Fruit fly (Drosophila melanogaster) whole organism, embryonic: ENCODE measurements around the gene grass.

Experiments used
- ATbp ChIP-seq: fragments of 200-800 bp; sonication (Bioruptor generic); optimal IDR thresholded peaks from 2 replicates; lab custom pipeline; 2017; ENCODE audit warnings: missing biosample characterization, mild to moderate bottlenecking, missing genetic modification characterization, missing genetic modification reagents
- Bteb2 ChIP-seq: fragments of 200-800 bp; sonication (Bioruptor generic); optimal IDR thresholded peaks from 2 replicates; lab custom pipeline; 2016; ENCODE audit warnings: missing biosample characterization, missing genetic modification characterization
- CG10267 ChIP-seq: fragments of 200-800 bp; sonication (Bioruptor generic); optimal IDR thresholded peaks from 2 replicates; lab custom pipeline; 2018; ENCODE audit warnings: missing biosample characterization, mild to moderate bottlenecking, missing genetic modification characterization, moderate library complexity
- CG10654 ChIP-seq: fragments of 200-800 bp; sonication (Bioruptor generic); optimal IDR thresholded peaks from 2 replicates; lab custom pipeline; 2016; ENCODE audit warnings: missing biosample characterization, missing genetic modification characterization
- CG10979 ChIP-seq: fragments of 200-800 bp; sonication (Bioruptor generic); optimal IDR thresholded peaks from 2 replicates; lab custom pipeline; 2018; ENCODE audit warnings: missing biosample characterization, mild to moderate bottlenecking, missing genetic modification characterization, moderate library complexity
- CG11560 ChIP-seq: fragments of 200-800 bp; sonication (Bioruptor generic); IDR thresholded peaks from 3 replicates; pipeline ENCODE4 v1.3.6; 2022; ENCODE audit warnings: missing biosample characterization, missing genetic modification characterization
- CG13287 ChIP-seq: fragments of 200-800 bp; sonication (Bioruptor generic); IDR thresholded peaks from 2 replicates; pipeline ENCODE4 v1.3.6; 2022; ENCODE audit warnings: missing biosample characterization, missing genetic modification characterization; ENCODE audit not compliant: partially characterized antibody
- CG17385 ChIP-seq: fragments of 200-800 bp; sonication (Bioruptor generic); optimal IDR thresholded peaks from 3 replicates; lab custom pipeline; 2018; ENCODE audit warnings: missing biosample characterization, mild to moderate bottlenecking, missing genetic modification characterization
- CG18476 ChIP-seq: fragments of 200-800 bp; sonication (Bioruptor generic); optimal IDR thresholded peaks from 2 replicates; lab custom pipeline; 2016; ENCODE audit warnings: missing biosample characterization, mild to moderate bottlenecking, missing genetic modification characterization
- CG2129 ChIP-seq: fragments of 200-800 bp; sonication (Bioruptor generic); IDR thresholded peaks from 2 replicates; pipeline ENCODE4 v1.3.6; 2022; ENCODE audit warnings: missing biosample characterization, missing genetic modification characterization; ENCODE audit not compliant: partially characterized antibody
- CG32532 ChIP-seq: fragments of 200-800 bp; sonication (Bioruptor generic); IDR thresholded peaks from 2 replicates; pipeline ENCODE4 v1.3.6; 2022; ENCODE audit warnings: missing biosample characterization, missing genetic modification characterization
- CG34376 ChIP-seq: fragments of 200-800 bp; sonication (Bioruptor generic); optimal IDR thresholded peaks from 2 replicates; lab custom pipeline; 2018; ENCODE audit warnings: missing biosample characterization, mild to moderate bottlenecking, missing genetic modification characterization
- CG5245 ChIP-seq: fragments of 200-800 bp; sonication (Bioruptor generic); optimal IDR thresholded peaks from 3 replicates; lab custom pipeline; 2016; ENCODE audit warnings: missing biosample characterization, missing genetic modification characterization
- CG6683 ChIP-seq: fragments of 200-800 bp; sonication (Bioruptor generic); optimal IDR thresholded peaks from 2 replicates; lab custom pipeline; 2017; ENCODE audit warnings: missing biosample characterization, mild to moderate bottlenecking, missing genetic modification characterization, missing genetic modification reagents
- CG6791 ChIP-seq: fragments of 200-800 bp; sonication (Bioruptor generic); IDR thresholded peaks from 3 replicates; pipeline ENCODE4 v1.3.6; 2022; ENCODE audit warnings: missing biosample characterization, missing genetic modification characterization; ENCODE audit not compliant: partially characterized antibody
- CG7928 ChIP-seq: fragments of 200-800 bp; sonication (Bioruptor generic); optimal IDR thresholded peaks from 2 replicates; lab custom pipeline; 2017; ENCODE audit warnings: missing biosample characterization, mild to moderate bottlenecking, missing genetic modification characterization
- CG9609 ChIP-seq: fragments of 200-800 bp; sonication (Bioruptor generic); optimal IDR thresholded peaks from 3 replicates; lab custom pipeline; 2016; ENCODE audit warnings: missing biosample characterization, missing genetic modification characterization
- CG9797 ChIP-seq: fragments of 200-800 bp; sonication (Bioruptor generic); optimal IDR thresholded peaks from 3 replicates; lab custom pipeline; 2018; ENCODE audit warnings: missing biosample characterization, mild to moderate bottlenecking, missing genetic modification characterization
- CTCF ChIP-seq: fragments of 200-800 bp; sonication (Bioruptor generic); optimal IDR thresholded peaks from 2 replicates; lab custom pipeline; 2017; ENCODE audit warnings: missing biosample characterization, mild to moderate bottlenecking, missing genetic modification characterization, moderate library complexity
- D19B ChIP-seq: fragments of 200-800 bp; sonication (Bioruptor generic); optimal IDR thresholded peaks from 2 replicates; lab custom pipeline; 2017; ENCODE audit warnings: missing biosample characterization, mild to moderate bottlenecking, missing genetic modification characterization
- Ets65A ChIP-seq: fragments of 200-800 bp; sonication (Bioruptor generic); peaks from one replicate; lab custom pipeline; 2016; ENCODE audit warnings: missing biosample characterization, missing genetic modification characterization
- HLH4C ChIP-seq: fragments of 200-800 bp; sonication (Bioruptor generic); IDR thresholded peaks from 3 replicates; pipeline ENCODE4 v1.3.6; 2022; ENCODE audit warnings: missing biosample characterization, missing genetic modification characterization; ENCODE audit not compliant: partially characterized antibody
- Hmr ChIP-seq: fragments of 200-800 bp; sonication (Bioruptor generic); optimal IDR thresholded peaks from 3 replicates; lab custom pipeline; 2017; ENCODE audit warnings: mild to moderate bottlenecking, missing biosample characterization, missing genetic modification reagents, missing genetic modification characterization
- Meics ChIP-seq: fragments of 200-800 bp; sonication (Bioruptor generic); optimal IDR thresholded peaks from 2 replicates; lab custom pipeline; 2017; ENCODE audit warnings: missing biosample characterization, mild to moderate bottlenecking, missing genetic modification characterization
- Mes4 ChIP-seq: fragments of 200-800 bp; sonication (Bioruptor generic); optimal IDR thresholded peaks from 2 replicates; lab custom pipeline; 2016; ENCODE audit warnings: missing biosample characterization, missing genetic modification characterization
- Mrtf ChIP-seq: fragments of 200-800 bp; sonication (Bioruptor generic); IDR thresholded peaks from 3 replicates; pipeline ENCODE4 v1.3.6; 2022; ENCODE audit warnings: missing biosample characterization, missing genetic modification characterization
- Nf-YA ChIP-seq: fragments of 200-800 bp; sonication (Bioruptor generic); IDR thresholded peaks from 2 replicates; pipeline ENCODE4 v1.3.6; 2022; ENCODE audit warnings: missing biosample characterization, missing genetic modification characterization
- Nf-YC ChIP-seq: fragments of 200-800 bp; optimal IDR thresholded peaks from 3 replicates; lab custom pipeline; 2019; ENCODE audit warnings: missing biosample characterization, mild to moderate bottlenecking, missing genetic modification characterization, moderate library complexity
- Ptx1 ChIP-seq: fragments of 200-800 bp; sonication (Bioruptor generic); IDR thresholded peaks from 2 replicates; pipeline ENCODE4 v1.3.6; 2022; ENCODE audit warnings: missing biosample characterization, missing genetic modification characterization
- Trl ChIP-seq, 3 experiments: fragments of >200 bp in 2 of 3; fragments of 200-800 bp in 1 of 3; sonication (Bioruptor generic) in 1 of 3; optimal IDR thresholded peaks; 2 replicates in 1 of 3; 3 replicates in 2 of 3; lab custom pipeline; 2016 to 2017; ENCODE audit warnings: missing biosample characterization in 1 of 3, missing genetic modification characterization in 1 of 3
- ab ChIP-seq: fragments of 200-800 bp; sonication (Bioruptor generic); optimal IDR thresholded peaks from 2 replicates; lab custom pipeline; 2016; ENCODE audit warnings: missing biosample characterization, missing genetic modification characterization
- bcd ChIP-seq: fragments of 200-800 bp; sonication (Bioruptor generic); optimal IDR thresholded peaks from 2 replicates; lab custom pipeline; 2017; ENCODE audit warnings: missing biosample characterization, mild to moderate bottlenecking, missing genetic modification characterization
- dm ChIP-seq: fragments of 200-800 bp; sonication (Bioruptor generic); optimal IDR thresholded peaks from 3 replicates; lab custom pipeline; 2016; ENCODE audit warnings: missing biosample characterization, missing genetic modification characterization
- mirr ChIP-seq: fragments of 200-800 bp; sonication (Bioruptor generic); optimal IDR thresholded peaks from 3 replicates; lab custom pipeline; 2018; ENCODE audit warnings: missing biosample characterization, mild to moderate bottlenecking, missing genetic modification characterization
- nerfin-2 ChIP-seq: fragments of 200-800 bp; sonication (Bioruptor generic); IDR thresholded peaks from 2 replicates; pipeline ENCODE4 v1.3.6; 2022; ENCODE audit warnings: missing biosample characterization, missing genetic modification characterization; ENCODE audit not compliant: partially characterized antibody
- oc ChIP-seq: fragments of 200-800 bp; sonication (Bioruptor generic); optimal IDR thresholded peaks from 2 replicates; lab custom pipeline; 2018; ENCODE audit warnings: missing biosample characterization, mild to moderate bottlenecking, missing genetic modification characterization, moderate library complexity
- odd ChIP-seq: fragments of 200-800 bp; sonication (Bioruptor generic); optimal IDR thresholded peaks from 2 replicates; lab custom pipeline; 2017; ENCODE audit warnings: missing biosample characterization, mild to moderate bottlenecking, missing genetic modification characterization
- peb ChIP-seq: fragments of 200-800 bp; sonication (Bioruptor generic); IDR thresholded peaks from 2 replicates; pipeline ENCODE4 v1.3.6; 2022; ENCODE audit warnings: missing biosample characterization, missing genetic modification characterization
- pho ChIP-seq: fragments of 200-800 bp; sonication (Bioruptor generic); optimal IDR thresholded peaks from 2 replicates; lab custom pipeline; 2016; ENCODE audit warnings: missing biosample characterization, missing genetic modification characterization
- prd ChIP-seq, 3 experiments: fragments of >200 bp in 2 of 3; fragments of 200-800 bp in 1 of 3; sonication (Bioruptor generic) in 1 of 3; optimal IDR thresholded peaks in 2 of 3; IDR thresholded peaks in 1 of 3; 2 replicates in 2 of 3; 3 replicates in 1 of 3; pipeline versions ENCODE4 v1.3.6 to Lab custom; 2017 to 2022; ENCODE audit warnings: missing biosample characterization in 1 of 3, missing genetic modification characterization in 1 of 3
- psq ChIP-seq: fragments of 200-800 bp; sonication (Bioruptor generic); optimal IDR thresholded peaks from 2 replicates; lab custom pipeline; 2017; ENCODE audit warnings: missing biosample characterization, missing genetic modification characterization
- pzg ChIP-seq: fragments of 200-800 bp; sonication (Bioruptor generic); optimal IDR thresholded peaks from 3 replicates; lab custom pipeline; 2018; ENCODE audit warnings: missing biosample characterization, mild to moderate bottlenecking, missing genetic modification characterization, moderate library complexity
- sima ChIP-seq: fragments of 200-800 bp; sonication (Bioruptor generic); optimal IDR thresholded peaks from 2 replicates; lab custom pipeline; 2016; ENCODE audit warnings: missing biosample characterization, missing genetic modification characterization
- slbo ChIP-seq: fragments of 200-800 bp; sonication (Bioruptor generic); IDR thresholded peaks from 2 replicates; pipeline ENCODE4 v1.3.6; 2022; ENCODE audit warnings: missing biosample characterization, missing genetic modification characterization
- sr ChIP-seq: fragments of 200-800 bp; sonication (Bioruptor generic); IDR thresholded peaks from 3 replicates; pipeline ENCODE4 v1.3.6; 2022; ENCODE audit warnings: missing biosample characterization, missing genetic modification characterization
- tap ChIP-seq: fragments of 200-800 bp; optimal IDR thresholded peaks from 3 replicates; lab custom pipeline; 2019; ENCODE audit warnings: missing biosample characterization, mild to moderate bottlenecking, missing genetic modification characterization, moderate library complexity
- tx ChIP-seq: fragments of 200-800 bp; sonication (Bioruptor generic); optimal IDR thresholded peaks from 2 replicates; lab custom pipeline; 2016; ENCODE audit warnings: missing biosample characterization, missing genetic modification characterization

grass gene

DNA sequence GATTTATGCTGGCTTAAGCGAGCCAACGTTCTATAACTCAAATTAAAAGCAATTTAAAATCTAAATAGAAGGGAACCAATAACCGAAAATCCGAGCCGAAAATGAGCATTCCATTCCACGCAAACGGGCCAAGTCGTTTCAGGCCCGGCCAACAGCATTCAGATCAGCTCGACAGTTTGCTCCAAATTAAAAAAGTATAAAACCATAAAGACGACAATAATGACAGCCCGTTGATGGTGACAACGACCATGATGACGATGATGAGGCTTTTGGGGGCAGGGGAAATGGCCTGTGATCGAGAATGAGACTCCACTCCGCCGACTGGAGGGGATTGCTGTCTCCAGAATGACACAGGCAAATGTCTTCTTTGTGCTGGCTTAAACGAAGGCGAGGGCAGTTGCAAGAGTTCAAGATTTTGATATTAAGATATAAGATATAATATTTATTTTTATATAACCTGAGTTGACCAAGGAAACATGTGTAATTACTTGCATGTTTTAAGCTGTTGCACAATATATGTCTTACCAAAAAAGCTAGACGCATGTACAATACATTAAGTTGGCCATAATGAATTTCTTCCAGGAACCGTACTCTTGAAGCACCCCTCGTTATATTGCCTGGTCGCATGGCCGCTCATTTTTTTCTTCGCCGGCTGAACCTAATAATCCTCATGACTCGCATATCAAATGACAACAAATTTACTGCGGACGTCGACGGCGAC is 47.1 kb downstream of the grass start (continued):
- TF ChIP-seq oc (tag; lab: Kevin White, UChicago) (peak; percentile 52), sr (no peak), CG5245 (GFP tag; lab: Kevin White, UChicago) (peak; percentile 5), CG10979 (peak; percentile 62), CG32532 (GFP tag; lab: Robert Waterston, UW) (no peak), slbo (GFP tag; lab: Robert Waterston, UW) (peak; percentile 30; the same call in 1 of the 2 replicates), CG18476 (GFP tag; lab: Kevin White, UChicago) (peak; percentile 96), HLH4C (GFP tag; lab: Robert Waterston, UW) (no peak), mirr (GFP tag; lab: Kevin White, UChicago) (no peak), tap (peak; percentile 6)

DNA sequence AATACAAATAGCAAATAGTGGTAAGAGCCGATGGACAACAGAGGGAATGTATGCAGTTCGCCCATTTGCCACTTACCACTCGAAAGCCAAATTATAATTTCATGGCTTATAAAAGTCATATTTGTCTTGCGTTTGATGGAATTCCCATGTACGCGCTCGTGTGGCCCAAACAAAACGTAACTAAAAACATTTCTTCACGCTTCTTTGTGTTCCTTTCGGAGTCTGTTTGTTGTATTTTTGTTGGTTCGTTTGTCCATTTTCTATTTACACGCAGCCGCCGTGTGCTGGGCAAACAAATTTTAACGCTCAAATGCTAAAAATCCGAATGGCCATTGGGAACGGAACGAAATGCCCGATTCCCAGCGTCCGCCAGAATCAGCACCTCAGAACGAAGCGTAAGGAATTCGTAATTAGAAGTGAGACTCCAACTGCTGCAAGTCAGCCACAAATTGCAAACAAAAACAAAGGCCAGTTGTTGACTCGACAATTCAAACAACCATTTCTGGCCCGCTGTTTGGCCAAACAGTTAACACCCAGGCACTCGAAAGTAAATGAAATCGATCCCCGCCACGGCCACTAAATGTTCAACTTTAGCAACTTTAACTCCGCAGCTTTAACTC is 51.1 kb downstream of the grass start:
- TF ChIP-seq CG7928 (GFP tag; lab: Kevin White, UChicago), result no peak
- no peak for TF ChIP-seq CG2129 (GFP tag; lab: Robert Waterston, UW)
- TF ChIP-seq dm, result peak; percentile 7
- TF ChIP-seq Ptx1, result 0 out of 2 replicates have a peak, but pooled peaks have one; percentile 15
- TF ChIP-seq Mes4 (GFP tag; lab: Kevin White, UChicago), result peak; percentile 37
- TF ChIP-seq prd (optimal IDR thresholded peaks at IDR 0.05; lab: Kevin White, UChicago), result no peak
- TF ChIP-seq prd (GFP tag; IDR thresholded peaks at IDR 0.05; lab: Robert Waterston, UW), result peak; percentile 59
- no peak for TF ChIP-seq Nf-YC (tag; lab: Kevin White, UChicago)
- peak; percentile 57 for TF ChIP-seq odd (GFP tag; lab: Kevin White, UChicago)
- no peak for TF ChIP-seq peb (GFP tag; lab: Robert Waterston, UW)
- no peak for TF ChIP-seq tx (GFP tag; lab: Kevin White, UChicago)
- no peak for TF ChIP-seq Mrtf (GFP tag; lab: Robert Waterston, UW)
- TF ChIP-seq ab (GFP tag; lab: Kevin White, UChicago), result no peak
- peak; percentile 79 for TF ChIP-seq ATbp (GFP tag; lab: Kevin White, UChicago)
- TF ChIP-seq CTCF, result no peak
- no peak for TF ChIP-seq Ets65A
- peak; percentile 28 for TF ChIP-seq CG10654 (GFP tag; lab: Kevin White, UChicago)
- TF ChIP-seq D19B, result no peak
- TF ChIP-seq psq, result no peak
- TF ChIP-seq CG32532 (GFP tag; lab: Robert Waterston, UW), result peak; percentile 38; the same call in 1 of the 2 replicates
- TF ChIP-seq Nf-YA (GFP tag; lab: Robert Waterston, UW), result peak; percentile 64
- no peak for TF ChIP-seq Bteb2 (GFP tag; lab: Kevin White, UChicago)
- TF ChIP-seq CG13287 (GFP tag; lab: Robert Waterston, UW), result no peak
- peak; percentile 51 for TF ChIP-seq bcd (GFP tag; lab: Kevin White, UChicago)
- peak; percentile 5 for TF ChIP-seq Hmr (GFP tag; lab: Kevin White, UChicago)
- TF ChIP-seq pho (GFP tag; lab: Kevin White, UChicago), result peak; percentile 19
- TF ChIP-seq CG6791 (GFP tag; lab: Robert Waterston, UW), result no peak
- TF ChIP-seq CG6683 (GFP tag; lab: Kevin White, UChicago), result no peak
- no peak for TF ChIP-seq Trl (optimal IDR thresholded peaks at IDR 0.05; lab: Kevin White, UChicago)
- peak; percentile 58 for TF ChIP-seq Trl (GFP tag; optimal IDR thresholded peaks at IDR 0.05; lab: Kevin White, UChicago)
- no peak for TF ChIP-seq CG9797
- TF ChIP-seq CG34376 (GFP tag; lab: Kevin White, UChicago), result no peak
- no peak for TF ChIP-seq CG10267 (tag; lab: Kevin White, UChicago)
- TF ChIP-seq CG9609 (GFP tag; lab: Kevin White, UChicago), result no peak
- peak; percentile 30 for TF ChIP-seq CG17385 (GFP tag; lab: Kevin White, UChicago)
- TF ChIP-seq sima (GFP tag; lab: Kevin White, UChicago), result no peak
- TF ChIP-seq nerfin-2 (GFP tag; lab: Robert Waterston, UW), result no peak
- no peak for TF ChIP-seq CG11560 (tag; lab: Robert Waterston, UW)
- peak; percentile 35 for TF ChIP-seq Meics (GFP tag; lab: Kevin White, UChicago)
- no peak for TF ChIP-seq pzg (GFP tag; lab: Kevin White, UChicago)
